Fruit fly (Drosophila melanogaster): ENCODE measurements around the gene CG4360.

DNA sequence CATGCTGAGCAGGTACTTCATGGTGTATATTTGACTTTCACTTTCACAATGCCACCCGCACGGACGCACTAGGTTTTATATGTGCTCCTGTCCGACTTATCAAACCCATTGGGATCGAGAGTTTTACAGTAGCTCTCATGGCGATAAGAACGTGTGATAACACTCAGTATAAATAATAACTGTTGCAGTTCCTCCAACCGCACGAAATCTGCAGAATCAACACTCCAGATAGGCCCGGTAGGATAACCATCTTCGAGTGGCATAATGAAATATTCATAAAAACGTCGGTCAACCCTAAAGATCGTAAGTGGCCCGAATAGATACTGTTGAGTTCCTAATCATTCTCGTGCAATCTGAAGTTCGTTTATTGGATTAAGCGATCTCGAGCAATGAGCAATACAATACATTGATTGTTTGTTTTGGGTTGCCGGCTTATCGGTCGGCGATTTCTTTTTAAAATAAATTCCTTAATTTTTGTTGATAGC lies 20.3 kb downstream of the CG4360 start, which contains the start of gene CG4362:
- no peak for TF ChIP-seq CG11617 (GFP tag; optimal IDR thresholded peaks at IDR 0.05)
- no peak for TF ChIP-seq cnc (optimal IDR thresholded peaks at IDR 0.05)
- no peak for TF ChIP-seq CG7101 (tag; optimal IDR thresholded peaks at IDR 0.05)
- TF ChIP-seq CG33017 (tag; optimal IDR thresholded peaks at IDR 0.05), result no peak
- no peak for TF ChIP-seq Crg-1 (GFP tag; optimal IDR thresholded peaks at IDR 0.05)
- no peak for TF ChIP-seq kay (GFP tag; ENCODE audit: borderline replicate concordance)
- TF ChIP-seq pad (GFP tag; optimal IDR thresholded peaks at IDR 0.05), result no peak
- no peak for TF ChIP-seq CG5204 (GFP tag; optimal IDR thresholded peaks at IDR 0.05)
- TF ChIP-seq ovo (GFP tag; optimal IDR thresholded peaks at IDR 0.05), result no peak
- TF ChIP-seq cic (GFP tag; optimal IDR thresholded peaks at IDR 0.05), result peak; percentile 23
- no peak for TF ChIP-seq CG7045 (GFP tag; optimal IDR thresholded peaks at IDR 0.05)

All from whole organism, adult.